Worm (Caenorhabditis elegans) whole organism, L4/young adult: Measurements from ENCODE around the gene nas-31.

ENCODE experiments used
- W03F9.2 ChIP-seq: fragments of 150-350 bp; optimal IDR thresholded peaks from 2 replicates; lab custom pipeline; 2014; ENCODE audit warnings: missing biosample characterization, missing genetic modification characterization
- dao-5 ChIP-seq: sonication (generic microtip); optimal IDR thresholded peaks from 2 replicates; lab custom pipeline; 2016; ENCODE audit warnings: missing genotype, missing genetic modification characterization, moderate library complexity, missing compliant biosample characterization
- him-1 ChIP-seq: sonication (generic microtip); optimal IDR thresholded peaks from 2 replicates; lab custom pipeline; 2016; ENCODE audit warnings: missing genotype, missing genetic modification reagents, missing genetic modification characterization, missing compliant biosample characterization

The nas-31 gene

DNA sequence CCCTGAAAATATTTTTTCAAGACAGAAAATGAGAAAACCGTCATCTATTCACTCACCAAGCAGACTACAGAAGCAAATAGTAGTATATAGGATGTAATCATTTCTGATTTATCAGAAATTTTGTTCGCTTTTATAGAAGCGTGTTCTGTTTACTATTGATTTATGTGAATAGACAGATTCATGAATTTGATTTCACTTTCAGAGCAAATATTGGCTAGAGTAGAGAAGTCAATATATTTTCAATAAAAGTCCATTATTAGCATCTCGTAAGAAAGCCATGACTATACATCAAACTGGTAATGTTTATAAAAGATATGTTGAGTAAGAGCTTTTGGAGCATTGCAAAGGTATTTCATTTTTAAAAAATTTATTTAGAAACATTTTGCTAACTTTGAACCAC lies 9.5 kb upstream of the nas-31 start, which contains the start of gene scvp-1:
Gene scvp-1 (minus strand): TSS at position 101 of the 400 bp plus-strand sequence.
- no peak for TF ChIP-seq him-1 (tag; lab: Kevin White, UChicago)
- TF ChIP-seq W03F9.2 (tag; lab: Kevin White, UChicago): no peak
- TF ChIP-seq dao-5 (tag; lab: Kevin White, UChicago): no peak

DNA sequence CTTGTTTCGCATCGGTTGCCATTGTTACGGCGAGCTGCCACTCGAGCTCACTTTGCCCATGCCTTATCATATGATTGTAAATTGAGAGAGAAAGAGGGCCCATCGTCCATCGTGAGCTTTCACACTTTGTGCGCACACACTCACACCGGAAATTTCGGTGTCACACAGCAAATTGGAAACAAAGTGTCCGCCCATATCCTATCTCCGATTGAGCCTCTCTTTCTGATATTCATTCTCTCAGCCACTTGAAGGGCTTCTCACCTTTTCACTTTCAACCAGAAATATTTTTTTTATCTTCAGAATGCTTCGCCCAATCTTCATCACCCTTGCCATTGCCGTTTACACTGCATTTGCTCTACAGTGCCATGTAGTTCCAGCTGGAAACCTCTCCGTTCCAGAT lies 7.9 kb upstream of the nas-31 start, which contains the start of gene F58B4.3:
Gene F58B4.3 (plus strand): TSS at position 301 of the 400 bp plus-strand sequence.
- TF ChIP-seq him-1 (tag; lab: Kevin White, UChicago) (no peak), W03F9.2 (tag; lab: Kevin White, UChicago) (no peak), dao-5 (tag; lab: Kevin White, UChicago) (no peak)

DNA sequence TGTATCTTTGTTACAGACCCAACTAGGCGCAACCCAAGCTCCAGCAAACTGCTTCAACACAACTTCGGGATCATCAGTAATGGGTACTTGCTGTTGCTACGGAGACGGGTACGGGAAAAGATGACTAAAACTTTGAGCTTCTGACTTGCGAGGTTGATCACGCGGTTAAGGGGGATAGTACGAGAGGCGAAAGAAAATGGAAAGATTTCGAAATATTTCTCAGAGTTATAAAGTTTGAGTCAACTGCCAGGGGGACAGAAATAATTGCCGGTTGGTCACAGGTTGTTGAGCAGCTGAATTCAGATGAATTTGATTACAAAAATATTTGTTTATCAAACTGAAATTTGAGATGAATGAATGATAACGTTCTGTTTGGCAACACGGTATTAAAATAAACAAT lies 4.0 kb upstream of the nas-31 start:
- no peak for TF ChIP-seq him-1 (tag; lab: Kevin White, UChicago)
- no peak for TF ChIP-seq dao-5 (tag; lab: Kevin White, UChicago)
- no peak for TF ChIP-seq W03F9.2 (tag; lab: Kevin White, UChicago)

DNA sequence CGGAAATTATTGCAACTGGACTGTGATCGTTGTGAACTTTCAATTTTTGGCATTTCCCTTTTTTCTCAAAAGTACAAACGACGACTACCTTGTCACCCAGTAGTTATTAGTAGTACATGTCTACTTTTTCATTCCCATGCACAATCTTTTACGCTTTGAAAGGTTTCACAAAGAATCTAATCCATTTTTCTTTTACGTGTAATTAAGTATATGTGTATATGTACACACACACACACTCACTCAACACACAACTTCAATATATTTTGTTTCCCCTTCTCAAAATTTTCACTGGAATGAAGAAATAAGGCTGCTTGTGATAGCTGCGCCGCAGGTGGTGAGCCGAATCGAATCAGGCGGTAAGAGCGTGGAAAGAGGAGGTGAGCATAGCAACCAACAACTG lies 3.1 kb upstream of the nas-31 start, which contains the start of gene F58B4.6:
Gene F58B4.6 (plus strand): TSS at position 301 of the 400 bp plus-strand sequence.
- TF ChIP-seq him-1 (tag; lab: Kevin White, UChicago) (no peak), dao-5 (tag; lab: Kevin White, UChicago) (no peak), W03F9.2 (tag; lab: Kevin White, UChicago) (no peak)

ce11 chrV:10923229-10923628 lies 1.6 kb upstream of the nas-31 start, which contains the start of gene F58B4.7:
Gene F58B4.7 (minus strand): TSS chrV:10923329.
- no peak for TF ChIP-seq W03F9.2 (tag; lab: Kevin White, UChicago)
- no peak for TF ChIP-seq him-1 (tag; lab: Kevin White, UChicago)
- TF ChIP-seq dao-5 (tag; lab: Kevin White, UChicago): no peak

DNA sequence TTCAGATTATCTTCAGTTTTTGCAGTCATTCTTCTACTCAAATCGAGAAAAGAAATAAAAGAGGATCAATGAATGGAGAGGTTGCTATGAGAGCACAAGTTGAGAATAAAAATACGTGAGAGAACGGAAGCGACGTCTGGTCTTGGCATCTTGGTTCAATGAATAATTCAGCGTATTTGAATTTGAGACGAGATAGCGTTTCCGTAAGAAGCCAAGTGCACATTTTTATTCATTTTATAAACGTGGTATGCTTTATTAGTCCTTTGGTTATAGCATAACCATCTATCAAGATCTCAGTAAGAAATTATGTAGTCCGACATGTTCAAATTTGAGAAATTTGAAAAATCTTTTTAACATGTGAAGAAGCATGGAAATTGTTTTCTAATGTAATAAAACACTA lies 3.3 kb downstream of the nas-31 start, which contains the start of gene F58B4.2:
Gene F58B4.2 (minus strand): TSS at position 101 of the 400 bp plus-strand sequence.
- no peak for TF ChIP-seq dao-5 (tag; lab: Kevin White, UChicago)

DNA sequence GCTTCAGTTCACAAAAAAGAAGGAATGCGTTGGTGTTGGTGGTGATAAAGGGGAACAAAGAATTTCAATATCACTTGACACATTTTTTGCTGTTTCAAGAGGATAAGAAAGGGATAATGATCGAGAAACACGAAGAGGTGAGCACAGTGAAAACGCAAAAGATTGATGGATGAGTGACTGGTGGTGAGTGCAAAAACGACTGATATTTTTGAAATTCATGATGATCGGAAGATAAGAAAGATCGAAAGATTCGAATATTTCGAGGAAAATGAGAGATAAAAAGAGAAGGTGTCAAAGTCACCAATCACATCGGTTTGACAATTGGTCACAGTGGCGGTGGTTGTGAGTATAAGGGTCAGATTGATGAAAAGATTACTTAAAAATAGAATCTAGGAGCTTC lies 5.7 kb downstream of the nas-31 start:
- TF ChIP-seq dao-5 (tag; lab: Kevin White, UChicago) (no peak), him-1 (tag; lab: Kevin White, UChicago) (no peak), W03F9.2 (tag; lab: Kevin White, UChicago) (no peak)

DNA sequence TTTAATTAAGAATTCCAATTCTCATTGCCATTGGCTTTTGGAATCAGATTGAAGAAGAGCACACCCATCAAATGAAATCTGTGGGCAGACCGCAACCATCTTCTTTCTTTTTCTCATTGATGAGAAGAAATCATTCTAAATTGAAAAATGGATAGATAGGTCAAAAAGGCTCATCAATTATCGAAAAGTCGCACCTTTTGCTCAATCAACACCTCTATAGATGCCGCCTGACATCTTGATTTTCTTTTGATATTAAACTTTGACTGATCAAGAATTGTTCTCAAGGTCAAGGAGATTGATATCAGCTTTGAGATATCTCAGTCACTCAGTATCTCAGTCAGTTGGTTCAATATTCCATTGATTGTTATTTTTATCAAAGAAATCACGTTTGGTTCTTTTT lies 11.7 kb downstream of the nas-31 start:
- TF ChIP-seq dao-5 (tag; lab: Kevin White, UChicago): no peak
- no peak for TF ChIP-seq W03F9.2 (tag; lab: Kevin White, UChicago)
- no peak for TF ChIP-seq him-1 (tag; lab: Kevin White, UChicago)

- TF ChIP-seq dao-5 (tag; lab: Kevin White, UChicago) (no peak), W03F9.2 (tag; lab: Kevin White, UChicago) (no peak), him-1 (tag; lab: Kevin White, UChicago) (no peak)
These were observed 12.6 kb downstream of the nas-31 start, which contains the start of gene zzz-1 for ce11 chrV:10909071-10909470. Gene zzz-1 (minus strand): TSS chrV:10909171.

- TF ChIP-seq him-1 (tag; lab: Kevin White, UChicago): no peak
- TF ChIP-seq dao-5 (tag; lab: Kevin White, UChicago): no peak
- TF ChIP-seq W03F9.2 (tag; lab: Kevin White, UChicago): no peak
These were observed 16.9 kb downstream of the nas-31 start for ce11 chrV:10904795-10905194.

- TF ChIP-seq W03F9.2 (tag; lab: Kevin White, UChicago): no peak
- no peak for TF ChIP-seq dao-5 (tag; lab: Kevin White, UChicago)
These were observed 17.9 kb downstream of the nas-31 start, which contains the start of gene F32D8.15 for ce11 chrV:10903748-10904147. Gene F32D8.15 (plus strand): TSS chrV:10904048.

DNA sequence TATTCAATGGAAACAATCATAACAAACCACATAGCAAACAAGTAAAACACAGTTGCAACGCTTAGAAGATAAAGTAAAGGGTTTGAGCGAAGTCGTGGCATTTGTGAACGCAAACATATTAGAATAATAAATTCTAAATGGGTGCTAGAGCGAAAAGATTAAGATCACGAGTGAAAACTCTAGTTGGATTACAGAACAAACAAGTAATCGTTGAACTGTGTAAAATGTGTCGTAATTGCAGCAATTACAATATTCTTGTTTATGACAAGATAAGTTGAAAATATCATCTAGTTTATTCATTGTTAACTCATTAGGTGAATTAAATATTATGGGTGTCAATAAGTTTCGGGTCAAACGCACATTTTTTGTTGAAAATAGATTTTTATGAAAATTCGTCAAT lies 19.0 kb downstream of the nas-31 start, which contains the start of gene F32D8.8:
Gene F32D8.8 (minus strand): TSS at position 101 of the 400 bp plus-strand sequence.
- TF ChIP-seq dao-5 (tag; lab: Kevin White, UChicago) (no peak), W03F9.2 (tag; lab: Kevin White, UChicago) (no peak), him-1 (tag; lab: Kevin White, UChicago) (no peak)

DNA sequence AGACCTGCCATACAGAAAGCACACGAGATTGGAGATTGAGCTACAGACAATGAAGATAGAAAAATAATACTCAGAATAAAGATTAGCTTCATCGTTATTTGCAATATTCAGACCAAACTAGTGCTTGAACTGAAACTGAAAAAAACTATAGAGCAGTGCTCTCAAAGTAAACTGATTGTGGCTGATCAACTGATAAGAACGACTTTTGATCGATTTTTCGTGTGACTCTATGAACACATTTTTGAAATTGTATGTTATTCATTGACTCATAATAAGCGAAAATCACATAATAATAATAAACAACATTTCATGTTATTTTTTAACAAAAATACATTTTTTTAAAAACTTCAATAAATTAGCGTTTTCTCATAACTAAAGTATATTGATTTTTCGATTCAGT lies 20.5 kb downstream of the nas-31 start, which contains the start of gene spp-16:
Gene spp-16 (minus strand): TSS at position 179 of the 400 bp plus-strand sequence.
- TF ChIP-seq W03F9.2 (tag; lab: Kevin White, UChicago): no peak
- TF ChIP-seq him-1 (tag; lab: Kevin White, UChicago): no peak
- no peak for TF ChIP-seq dao-5 (tag; lab: Kevin White, UChicago)

DNA sequence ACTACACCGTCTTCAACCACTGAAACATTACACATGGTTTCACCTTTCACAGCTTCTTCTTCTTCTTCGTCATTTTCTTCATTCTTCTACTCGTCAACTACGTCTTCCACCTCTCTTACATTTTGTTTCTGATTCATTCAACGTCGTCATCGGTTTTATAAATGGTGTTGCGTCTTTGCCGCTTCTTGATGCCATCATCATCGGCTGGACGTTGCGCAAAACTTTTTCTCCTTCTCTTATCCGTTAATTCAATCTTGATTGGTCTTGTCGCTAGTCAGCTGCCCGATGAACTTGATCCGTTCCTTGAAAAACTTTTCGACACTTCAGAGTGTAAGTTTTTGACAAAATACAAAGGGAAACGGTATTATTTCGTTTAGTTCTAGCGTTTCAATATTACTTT lies 23.0 kb downstream of the nas-31 start:
- TF ChIP-seq dao-5 (tag; lab: Kevin White, UChicago): no peak
- TF ChIP-seq W03F9.2 (tag; lab: Kevin White, UChicago): no peak
- TF ChIP-seq him-1 (tag; lab: Kevin White, UChicago): no peak
